Fruit fly (Drosophila melanogaster): ENCODE data around the gene dj.

dj gene

dm6 chr3R:7107713-7108588 lies 48.8 kb downstream of the dj start (continued):
- peak in 1 of 2 experiments; percentile 14 for TF ChIP-seq Hr51 (GFP tag; optimal IDR thresholded peaks at IDR 0.05)
- no peak for TF ChIP-seq dmrt99B (tag; optimal IDR thresholded peaks at IDR 0.05)
- peak; percentile 3 for TF ChIP-seq CG11723 (GFP tag; optimal IDR thresholded peaks at IDR 0.05)
- TF ChIP-seq CG12299 (tag; optimal IDR thresholded peaks at IDR 0.05): peak; percentile 49
- TF ChIP-seq CG6254 (GFP tag; optimal IDR thresholded peaks at IDR 0.05): peak; percentile 43
- peak; percentile 26 for TF ChIP-seq CG1832 (GFP tag; optimal IDR thresholded peaks at IDR 0.05)
- TF ChIP-seq insv (GFP tag; optimal IDR thresholded peaks at IDR 0.05): peak in 1 of 2 experiments; percentile 48
- TF ChIP-seq sens (GFP tag): peak; percentile 80
- peak; percentile 9 for TF ChIP-seq shn (GFP tag; optimal IDR thresholded peaks at IDR 0.05)
- TF ChIP-seq CG3281 (GFP tag; optimal IDR thresholded peaks at IDR 0.05): peak; percentile 2
- peak; percentile 68 for TF ChIP-seq abd-A (tag; optimal IDR thresholded peaks at IDR 0.05)
- no peak for TF ChIP-seq Abd-B (GFP tag; optimal IDR thresholded peaks at IDR 0.05)
- no peak for TF ChIP-seq Eip74EF (GFP tag; optimal IDR thresholded peaks at IDR 0.05)
- TF ChIP-seq CG8290 (GFP tag; optimal IDR thresholded peaks at IDR 0.05): no peak
- TF ChIP-seq CG8290 (tag; optimal IDR thresholded peaks at IDR 0.05): peak in 1 of 2 experiments; percentile 14
- peak; percentile 33 for TF ChIP-seq CG11398 (GFP tag; optimal IDR thresholded peaks at IDR 0.05)
- TF ChIP-seq sd (tag; optimal IDR thresholded peaks at IDR 0.05): peak; percentile 45
- peak in 1 of 2 experiments; percentile 14 for TF ChIP-seq Hr78 (GFP tag; optimal IDR thresholded peaks at IDR 0.05)
- peak; percentile 37 for TF ChIP-seq HLHmδ (GFP tag; optimal IDR thresholded peaks at IDR 0.05)

- TF ChIP-seq tio (GFP tag; optimal IDR thresholded peaks at IDR 0.05) (peak; percentile 92), CG12219 (GFP tag; optimal IDR thresholded peaks at IDR 0.05) (peak; percentile 90), salm (tag; optimal IDR thresholded peaks at IDR 0.05) (peak; percentile 90), Hr51 (GFP tag; optimal IDR thresholded peaks at IDR 0.05) (peak; percentile 69 to 96), pfk (GFP tag; optimal IDR thresholded peaks at IDR 0.05) (no peak), Stat92E (GFP tag; optimal IDR thresholded peaks at IDR 0.05) (peak in 1 of 3 experiments; percentile 96), fd102C (GFP tag; optimal IDR thresholded peaks at IDR 0.05) (peak; percentile 77), lmd (GFP tag; IDR thresholded peaks at IDR 0.05) (no peak), MTF-1 (GFP tag; optimal IDR thresholded peaks at IDR 0.05; ENCODE audit: borderline replicate concordance) (peak; percentile 91), CG10979 (tag; optimal IDR thresholded peaks at IDR 0.05) (peak; percentile 99), Ets65A (GFP tag) (peak; percentile 97), CG9609 (GFP tag; optimal IDR thresholded peaks at IDR 0.05) (peak; percentile 87), Sry-β (GFP tag; optimal IDR thresholded peaks at IDR 0.05) (peak; percentile 68), CG15269 (tag; optimal IDR thresholded peaks at IDR 0.05) (peak; percentile 91), Deaf1 (tag; optimal IDR thresholded peaks at IDR 0.05) (peak; percentile 72), croc (GFP tag; conservative IDR thresholded peaks at IDR 0.05) (peak; percentile 97), aop (GFP tag; IDR thresholded peaks at IDR 0.05) (no peak), so (GFP tag; IDR thresholded peaks at IDR 0.05) (no peak), ci (GFP tag; IDR thresholded peaks at IDR 0.05) (no peak), CG13424 (tag; optimal IDR thresholded peaks at IDR 0.05) (peak; percentile 97), Asciz (GFP tag; optimal IDR thresholded peaks at IDR 0.05) (peak; percentile 97), chif (GFP tag; optimal IDR thresholded peaks at IDR 0.05) (peak; percentile 92 to 97), CG14667 (GFP tag; IDR thresholded peaks at IDR 0.05) (no peak), Camta (GFP tag; optimal IDR thresholded peaks at IDR 0.05) (peak; percentile 96), CG13775 (GFP tag; optimal IDR thresholded peaks at IDR 0.05) (peak; percentile 94), CG10565 (GFP tag; optimal IDR thresholded peaks at IDR 0.05) (peak; percentile 72), cas (GFP tag; IDR thresholded peaks at IDR 0.05) (no peak), CG31365 (tag; optimal IDR thresholded peaks at IDR 0.05) (peak; percentile 69)
Measured at dm6 chr3R:7108589-7109312, 49.6 kb downstream of the dj start.
